Worm (Caenorhabditis elegans): ENCODE results near the gene H09F14.1.

DNA sequence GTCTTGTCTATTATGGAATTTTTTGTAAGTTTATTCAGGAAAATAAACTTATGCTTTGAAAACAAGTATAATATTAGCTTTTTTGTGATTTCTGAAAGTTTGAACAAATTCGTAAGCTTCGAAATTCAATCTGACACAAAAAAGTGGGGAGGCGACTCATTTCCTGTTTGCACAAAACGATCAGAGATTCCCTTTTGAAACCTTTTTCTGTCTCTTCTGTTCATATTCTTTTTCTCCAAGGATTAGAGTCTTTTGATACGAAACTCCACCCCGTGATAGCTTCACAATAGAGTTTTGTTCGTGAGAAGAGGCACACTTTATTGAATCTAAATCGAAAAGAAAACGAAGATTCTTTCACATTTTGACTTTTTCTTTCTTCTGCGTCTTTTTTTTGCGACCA lies 25.6 kb upstream of the H09F14.1 start:
- TF ChIP-seq F57A8.1 (GFP tag; optimal IDR thresholded peaks at IDR 0.05) (no peak), lin-35 (GFP tag; optimal IDR thresholded peaks at IDR 0.05) (no peak)
